Fruit fly (Drosophila melanogaster) ovary, adult (tissue): ENCODE measurements around the gene CG4036.

Experiments
- CG17801 ChIP-seq: fragments of 200-800 bp; optimal IDR thresholded peaks from 2 replicates; lab custom pipeline; 2019; ENCODE audit warnings: missing biosample characterization, mild to moderate bottlenecking, missing genetic modification characterization, moderate library complexity; ENCODE audit not compliant: partially characterized antibody

Gene CG4036

DNA sequence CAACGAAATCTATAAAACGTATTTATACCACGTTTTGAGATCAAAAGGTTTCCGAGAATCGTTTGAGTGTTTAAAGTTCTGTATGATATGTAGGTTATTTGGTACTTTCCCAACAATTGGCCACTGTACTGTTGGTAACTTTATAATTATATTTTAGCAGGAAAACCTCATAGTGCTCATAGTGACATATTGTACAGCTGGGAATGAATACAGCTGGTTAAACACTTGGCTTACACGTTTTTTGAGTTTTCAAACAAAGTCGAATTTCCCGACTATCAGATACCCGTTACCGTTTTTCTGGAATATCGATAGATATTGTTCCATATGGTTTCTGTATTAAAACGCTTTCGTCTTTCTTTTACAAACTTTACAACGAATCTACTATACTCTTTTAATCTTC is 12.3 kb upstream of the CG4036 start:
- no peak for TF ChIP-seq CG17801

- peak; percentile 17 for TF ChIP-seq CG17801
Measured at dm6 chr2L:9779147-9779546, 11.5 kb upstream of the CG4036 start.

dm6 chr2L:9779754-9780153 is 10.9 kb upstream of the CG4036 start:
- no peak for TF ChIP-seq CG17801

DNA sequence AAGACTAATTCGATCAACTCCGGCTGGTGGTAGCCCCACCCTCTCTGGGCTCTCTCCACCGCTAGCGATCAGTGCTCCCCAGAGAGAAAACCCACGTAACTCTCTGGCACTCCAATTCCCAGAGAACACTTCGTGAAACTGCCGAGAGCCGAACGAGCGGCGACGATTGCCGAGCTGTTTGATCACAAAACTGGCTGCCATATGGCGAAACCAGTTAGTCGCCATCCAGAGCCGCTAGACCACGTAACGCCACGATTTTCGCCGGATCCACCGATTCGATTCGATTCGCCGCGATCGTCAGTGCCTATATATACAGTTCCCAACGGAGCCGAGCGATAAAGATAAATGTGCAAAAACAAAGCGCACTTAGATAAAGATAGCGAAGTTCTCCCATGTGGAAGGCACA is 8.5 kb upstream of the CG4036 start, which contains the start of gene IP3K1:
Gene IP3K1 (plus strand): TSS at position 209 of the 406 bp plus-strand sequence.
- TF ChIP-seq CG17801: peak; percentile 85

DNA sequence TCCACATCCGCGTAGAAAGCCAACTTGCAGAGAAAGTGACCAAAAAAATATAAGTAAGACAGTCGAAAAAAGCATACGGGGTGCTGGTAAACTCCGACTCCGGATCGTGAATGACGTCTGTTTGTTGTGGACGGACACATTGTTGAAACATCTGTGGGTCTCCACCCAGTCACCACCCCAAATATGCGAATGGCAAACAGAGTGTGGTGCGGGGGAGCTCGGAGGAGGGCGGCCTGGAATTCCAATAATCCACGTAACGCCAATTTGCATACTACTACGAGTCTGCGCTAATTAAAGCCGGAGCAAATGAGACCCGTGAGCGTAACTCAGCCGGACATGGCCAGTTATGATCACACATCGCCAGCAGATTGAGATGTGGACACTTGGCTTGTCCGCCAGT is 7.6 kb upstream of the CG4036 start:
- no peak for TF ChIP-seq CG17801

DNA sequence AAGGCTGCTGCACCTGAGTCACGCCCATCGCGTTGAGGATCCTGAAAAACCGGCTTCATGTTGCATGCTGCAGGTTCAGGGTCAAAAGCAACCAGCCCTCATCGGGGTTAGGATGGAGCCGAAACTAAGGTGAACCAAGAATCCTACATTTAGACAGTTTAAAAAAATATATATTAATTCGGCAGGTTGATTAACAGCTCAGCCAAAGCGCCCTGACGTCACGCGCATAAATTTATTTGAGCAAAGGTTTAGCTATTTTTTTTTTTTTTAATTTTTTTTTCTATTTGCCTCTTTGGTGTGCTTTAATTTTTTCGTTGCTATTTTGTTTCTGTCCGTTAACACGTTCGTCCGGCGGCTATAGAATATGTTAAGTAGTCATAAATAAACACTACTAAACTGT is 6.2 kb upstream of the CG4036 start:
- TF ChIP-seq CG17801: no peak

dm6 chr2L:9785917-9786432 is 4.7 kb upstream of the CG4036 start:
- TF ChIP-seq CG17801: no peak

DNA sequence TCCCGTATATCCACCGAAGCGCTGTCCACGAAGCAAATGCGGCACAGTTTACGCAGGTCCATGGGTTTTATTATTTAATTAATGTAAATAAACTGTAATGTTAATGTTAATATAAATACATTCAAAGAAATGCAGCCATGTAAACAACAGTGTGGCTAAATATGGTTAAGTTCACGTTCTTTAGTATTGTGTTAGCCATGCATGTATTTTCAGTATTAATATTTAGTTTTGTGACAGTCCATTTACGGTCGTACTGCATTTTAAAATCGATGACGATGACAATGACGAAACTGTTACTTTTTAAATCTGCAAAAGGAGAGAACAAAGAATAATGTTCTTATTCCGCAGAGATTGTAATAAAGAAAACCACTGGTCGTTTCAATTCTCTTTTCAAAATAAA is 2.3 kb downstream of the CG4036 start, which contains the start of gene CG13123:
Gene CG13123 (minus strand): TSS at position 163 of the 400 bp plus-strand sequence.
- TF ChIP-seq CG17801: no peak

dm6 chr2L:9828867-9829266 is 38.2 kb downstream of the CG4036 start:
- no peak for TF ChIP-seq CG17801

DNA sequence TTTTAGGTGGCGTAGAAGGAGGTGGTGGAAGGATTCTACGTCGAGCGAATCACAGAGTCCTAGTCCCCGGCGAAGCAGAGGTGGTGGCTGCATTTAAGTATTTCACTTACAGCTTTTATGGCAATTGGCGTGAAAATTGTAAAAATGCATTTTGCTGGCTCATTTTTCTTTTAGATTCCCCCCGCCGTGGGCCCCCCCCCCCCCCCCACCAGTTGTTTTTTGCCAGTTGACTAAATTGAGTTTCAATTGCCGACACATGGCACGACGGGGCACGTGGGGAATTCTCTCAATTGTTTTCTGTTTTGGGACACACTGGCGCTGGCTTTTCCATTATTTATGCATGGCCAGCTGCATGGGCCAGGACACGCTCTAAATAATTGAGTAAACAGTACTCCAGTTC is 46.1 kb downstream of the CG4036 start:
- TF ChIP-seq CG17801: no peak
